Worm (Caenorhabditis elegans) whole organism, midembryonic: ENCODE results near the gene srx-98.

Experiments used
- T22C8.4 ChIP-seq: fragments of 200-800 bp; sonication (Bioruptor generic); IDR thresholded peaks from 2 replicates; pipeline ENCODE4 v1.3.6; 2022; ENCODE audit warnings: missing genetic modification characterization, missing compliant biosample characterization
- ztf-29 ChIP-seq: fragments of 200-800 bp; sonication (Bioruptor generic); IDR thresholded peaks from 2 replicates; pipeline ENCODE4 v1.3.6; 2022; ENCODE audit warnings: missing genetic modification reagents, missing genetic modification characterization, missing compliant biosample characterization

DNA sequence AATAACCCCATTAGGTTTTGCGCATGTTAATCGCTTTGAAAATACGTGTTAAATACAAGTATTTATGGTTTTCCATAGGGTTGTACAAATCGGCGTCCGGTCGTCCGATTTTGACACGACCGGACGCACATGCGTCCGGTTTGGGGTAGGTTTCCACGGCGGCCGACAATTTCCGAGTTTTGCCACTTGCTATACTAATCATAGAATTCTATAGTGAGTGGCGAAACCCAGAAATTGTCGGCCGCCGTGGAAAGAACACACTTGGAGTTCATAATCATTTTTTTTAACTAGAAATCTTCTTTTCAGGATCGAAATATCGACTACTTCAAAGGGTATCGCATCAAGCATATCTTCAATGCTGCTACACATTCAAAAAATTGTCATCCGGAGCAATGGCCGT is 36.1 kb downstream of the srx-98 start:
- TF ChIP-seq ztf-29 (GFP tag; lab: Robert Waterston, UW) (no peak), T22C8.4 (GFP tag; lab: Robert Waterston, UW) (no peak)
